Worm (Caenorhabditis elegans) whole organism, young adult: ENCODE data around the gene srw-67.

Experiments
- B0019.2 ChIP-seq: fragments of 200-800 bp; sonication (Bioruptor generic); conservative IDR thresholded peaks from 2 replicates; pipeline ENCODE4 v1.3.6; 2022; ENCODE audit warnings: missing genetic modification reagents, missing genetic modification characterization, missing compliant biosample characterization
- B0261.1 ChIP-seq: sonication (generic microtip); optimal IDR thresholded peaks from 2 replicates; lab custom pipeline; 2016; ENCODE audit warnings: mild to moderate bottlenecking, missing genetic modification characterization, moderate library complexity, missing compliant biosample characterization
- B0336.3 ChIP-seq: fragments of 200-800 bp; sonication (Bioruptor generic); IDR thresholded peaks from 2 replicates; pipeline ENCODE4 v1.3.6; 2022; ENCODE audit warnings: missing genetic modification characterization, missing compliant biosample characterization
- D2030.7 ChIP-seq: fragments of 200-800 bp; sonication (Bioruptor generic); IDR thresholded peaks from 2 replicates; pipeline ENCODE4 v1.3.6; 2022; ENCODE audit warnings: missing genetic modification reagents, missing genetic modification characterization, missing compliant biosample characterization
- F22D6.2 ChIP-seq: sonication (generic microtip); optimal IDR thresholded peaks from 2 replicates; lab custom pipeline; 2016; ENCODE audit warnings: mild to moderate bottlenecking, missing genetic modification characterization, missing compliant biosample characterization
- F23B12.7 ChIP-seq: sonication (generic microtip); optimal IDR thresholded peaks from 2 replicates; lab custom pipeline; 2017; ENCODE audit warnings: missing genetic modification characterization, mild to moderate bottlenecking, missing compliant biosample characterization, antibody characterized with exemption, moderate library complexity; ENCODE audit not compliant: insufficient read depth
- F52B5.7 ChIP-seq: sonication (generic microtip); optimal IDR thresholded peaks from 2 replicates; lab custom pipeline; 2016; ENCODE audit warnings: mild to moderate bottlenecking, missing genetic modification characterization, missing compliant biosample characterization
- F57A8.1 ChIP-seq: fragments of 200-800 bp; sonication (Bioruptor generic); optimal IDR thresholded peaks from 2 replicates; lab custom pipeline; 2018; ENCODE audit warnings: mild to moderate bottlenecking, missing genetic modification characterization, moderate library complexity, missing compliant biosample characterization
- F57C9.4 ChIP-seq: sonication (generic microtip); optimal IDR thresholded peaks from 2 replicates; lab custom pipeline; 2017; ENCODE audit warnings: mild to moderate bottlenecking, missing genetic modification characterization, missing compliant biosample characterization
- Y53F4B.3 ChIP-seq: fragments of 200-800 bp; sonication (Bioruptor generic); IDR thresholded peaks from 2 replicates; pipeline ENCODE4 v1.3.6; 2022; ENCODE audit warnings: missing genetic modification reagents, missing genetic modification characterization, missing compliant biosample characterization
- Y95B8A.8 ChIP-seq: fragments of 200-800 bp; sonication (Bioruptor generic); IDR thresholded peaks from 2 replicates; pipeline ENCODE4 v1.3.6; 2022; ENCODE audit warnings: missing genetic modification reagents, missing genetic modification characterization, missing compliant biosample characterization
- aptf-2 ChIP-seq: fragments of 200-800 bp; sonication (Bioruptor generic); conservative IDR thresholded peaks from 2 replicates; pipeline ENCODE4 v1.3.6; 2022; ENCODE audit warnings: missing genetic modification reagents, missing genetic modification characterization, missing compliant biosample characterization
- attf-6 ChIP-seq: fragments of 200-800 bp; sonication (Bioruptor generic); IDR thresholded peaks from 2 replicates; pipeline ENCODE4 v1.3.6; 2022; ENCODE audit warnings: missing genetic modification reagents, missing genetic modification characterization, missing compliant biosample characterization
- cebp-2 ChIP-seq: fragments of 200-800 bp; sonication (Bioruptor generic); IDR thresholded peaks from 2 replicates; pipeline ENCODE4 v1.3.6; 2022; ENCODE audit warnings: missing genetic modification characterization, missing compliant biosample characterization
- ceh-100 ChIP-seq: fragments of 200-800 bp; sonication (Bioruptor generic); IDR thresholded peaks from 2 replicates; pipeline ENCODE4 v1.3.6; 2022; ENCODE audit warnings: missing genetic modification reagents, missing genetic modification characterization, missing compliant biosample characterization
- ceh-27 ChIP-seq: fragments of 200-800 bp; sonication (Bioruptor generic); optimal IDR thresholded peaks from 2 replicates; lab custom pipeline; 2018; ENCODE audit warnings: mild to moderate bottlenecking, missing genetic modification characterization, moderate library complexity, missing compliant biosample characterization
- ceh-58 ChIP-seq: fragments of 200-800 bp; sonication (Bioruptor generic); IDR thresholded peaks from 2 replicates; pipeline ENCODE4 v1.3.6; 2022; ENCODE audit warnings: missing genetic modification characterization, missing compliant biosample characterization
- ceh-79 ChIP-seq: sonication (generic microtip); optimal IDR thresholded peaks from 2 replicates; lab custom pipeline; 2017; ENCODE audit warnings: mild to moderate bottlenecking, missing genetic modification characterization, missing compliant biosample characterization
- ceh-91 ChIP-seq: fragments of 200-800 bp; sonication (Bioruptor generic); IDR thresholded peaks from 2 replicates; pipeline ENCODE4 v1.3.6; 2022; ENCODE audit warnings: missing genetic modification reagents, missing genetic modification characterization, missing compliant biosample characterization
- dox-1 ChIP-seq: fragments of 200-800 bp; sonication (Bioruptor generic); IDR thresholded peaks from 2 replicates; pipeline ENCODE4 v1.3.6; 2022; ENCODE audit warnings: missing genetic modification reagents, missing genetic modification characterization, missing compliant biosample characterization
- dpl-1 ChIP-seq: fragments of 150-350 bp; optimal IDR thresholded peaks from 2 replicates; lab custom pipeline; 2014; ENCODE audit warnings: missing biosample characterization, missing genetic modification reagents, missing genetic modification characterization
- gei-17 ChIP-seq: fragments of 200-800 bp; sonication (Bioruptor generic); optimal IDR thresholded peaks from 2 replicates; lab custom pipeline; 2018; ENCODE audit warnings: mild to moderate bottlenecking, missing genetic modification characterization, missing compliant biosample characterization
- hlh-26 ChIP-seq: fragments of 200-800 bp; sonication (Bioruptor generic); conservative IDR thresholded peaks from 2 replicates; pipeline ENCODE4 v1.3.6; 2022; ENCODE audit warnings: missing genetic modification reagents, missing genetic modification characterization, missing compliant biosample characterization
- hmg-1.2 ChIP-seq: fragments of 200-800 bp; sonication (Bioruptor generic); IDR thresholded peaks from 2 replicates; pipeline ENCODE4 v1.3.6; 2022; ENCODE audit warnings: missing genetic modification reagents, missing genetic modification characterization, missing compliant biosample characterization
- lag-1 ChIP-seq: fragments of 200-800 bp; sonication (Bioruptor generic); IDR thresholded peaks from 2 replicates; pipeline ENCODE4 v1.3.6; 2022; ENCODE audit warnings: missing genetic modification reagents, missing genetic modification characterization, missing compliant biosample characterization
- lin-26 ChIP-seq: fragments of 200-800 bp; sonication (Bioruptor generic); IDR thresholded peaks from 2 replicates; pipeline ENCODE4 v1.3.6; 2022; ENCODE audit warnings: missing genetic modification reagents, missing genetic modification characterization, missing compliant biosample characterization
- lin-40 ChIP-seq: sonication (generic microtip); optimal IDR thresholded peaks from 2 replicates; lab custom pipeline; 2016; ENCODE audit warnings: missing genetic modification characterization, mild to moderate bottlenecking, missing compliant biosample characterization, missing genotype, missing genetic modification reagents
- lin-54 ChIP-seq: fragments of 200-800 bp; sonication (Bioruptor generic); optimal IDR thresholded peaks from 2 replicates; lab custom pipeline; 2018; ENCODE audit warnings: mild to moderate bottlenecking, missing genetic modification characterization, missing compliant biosample characterization
- madf-6 ChIP-seq: fragments of 200-800 bp; sonication (Bioruptor generic); IDR thresholded peaks from 2 replicates; pipeline ENCODE4 v1.3.6; 2022; ENCODE audit warnings: missing genetic modification reagents, missing genetic modification characterization, missing compliant biosample characterization
- mes-4 ChIP-seq: sonication (generic microtip); optimal IDR thresholded peaks from 2 replicates; lab custom pipeline; 2016; ENCODE audit warnings: missing genotype, missing genetic modification characterization, missing compliant biosample characterization
- nfya-2 ChIP-seq: fragments of 200-800 bp; sonication (Bioruptor generic); IDR thresholded peaks from 2 replicates; pipeline ENCODE4 v1.3.6; 2022; ENCODE audit warnings: missing genetic modification reagents, missing genetic modification characterization, missing compliant biosample characterization
- nfyb-1 ChIP-seq: fragments of 200-800 bp; sonication (Bioruptor generic); IDR thresholded peaks from 2 replicates; pipeline ENCODE4 v1.3.6; 2022; ENCODE audit warnings: missing genetic modification reagents, missing genetic modification characterization, missing compliant biosample characterization
- nhr-179 ChIP-seq: sonication (generic microtip); optimal IDR thresholded peaks from 2 replicates; lab custom pipeline; 2016; ENCODE audit warnings: mild to moderate bottlenecking, missing genetic modification characterization, missing compliant biosample characterization
- nhr-27 ChIP-seq: fragments of 200-800 bp; sonication (Bioruptor generic); optimal IDR thresholded peaks from 2 replicates; lab custom pipeline; 2018; ENCODE audit warnings: mild to moderate bottlenecking, missing genetic modification characterization, moderate library complexity, missing compliant biosample characterization
- nhr-80 ChIP-seq: sonication (generic microtip); optimal IDR thresholded peaks from 2 replicates; lab custom pipeline; 2016; ENCODE audit warnings: missing genetic modification characterization, missing compliant biosample characterization
- rpc-1 ChIP-seq, 2 experiments: fragments of 150-350 bp in 1 of 2; sonication (generic microtip) in 1 of 2; optimal IDR thresholded peaks; 2 replicates each; lab custom pipeline; 2014 to 2018; ENCODE audit warnings: missing biosample characterization in 1 of 2, missing genetic modification characterization in 1 of 2, missing genetic modification reagents in 1 of 2, missing genotype in 1 of 2
- snpc-1.1 ChIP-seq: sonication (generic microtip); optimal IDR thresholded peaks from 2 replicates; lab custom pipeline; 2017; ENCODE audit warnings: missing genetic modification characterization, mild to moderate bottlenecking, missing compliant biosample characterization, antibody characterized with exemption, moderate library complexity, missing genotype, missing genetic modification reagents; ENCODE audit not compliant: insufficient read depth
- snpc-1.3 ChIP-seq: sonication (generic microtip); optimal IDR thresholded peaks from 2 replicates; lab custom pipeline; 2017; ENCODE audit warnings: missing genetic modification characterization, mild to moderate bottlenecking, missing compliant biosample characterization, antibody characterized with exemption, moderate library complexity, missing genotype, missing genetic modification reagents; ENCODE audit not compliant: insufficient read depth
- unc-130 ChIP-seq: sonication (generic microtip); optimal IDR thresholded peaks from 2 replicates; lab custom pipeline; 2016; ENCODE audit warnings: missing genetic modification reagents, missing genetic modification characterization, missing compliant biosample characterization
- ztf-28 ChIP-seq: fragments of 200-800 bp; sonication (Bioruptor generic); IDR thresholded peaks from 2 replicates; pipeline ENCODE4 v1.3.6; 2022; ENCODE audit warnings: missing genetic modification reagents, missing genetic modification characterization, missing compliant biosample characterization
- ztf-3 ChIP-seq: fragments of 200-800 bp; sonication (Bioruptor generic); optimal IDR thresholded peaks from 2 replicates; lab custom pipeline; 2018; ENCODE audit warnings: mild to moderate bottlenecking, missing genetic modification characterization, missing compliant biosample characterization

Gene srw-67

ce11 chrV:7426594-7426993 lies 9.1 kb downstream of the srw-67 start, which contains the start of gene srw-68:
Gene srw-68 (minus strand): TSS chrV:7426694.
- TF ChIP-seq Y53F4B.3 (GFP tag; lab: Robert Waterston, UW): no peak
- TF ChIP-seq F57C9.4 (tag; lab: Kevin White, UChicago): no peak
- no peak for TF ChIP-seq F52B5.7 (tag; lab: Kevin White, UChicago)
- no peak for TF ChIP-seq B0019.2 (GFP tag; lab: Robert Waterston, UW)
- TF ChIP-seq rpc-1 (optimal IDR thresholded peaks at IDR 0.05; lab: Kevin White, UChicago): no peak
- no peak for TF ChIP-seq rpc-1 (tag; optimal IDR thresholded peaks at IDR 0.05; lab: Kevin White, UChicago)
- no peak for TF ChIP-seq lin-40 (tag; lab: Kevin White, UChicago)
- no peak for TF ChIP-seq nfyb-1 (GFP tag; lab: Robert Waterston, UW)
- TF ChIP-seq hmg-1.2: no peak
- TF ChIP-seq ztf-3 (GFP tag; lab: Kevin White, UChicago): no peak
- TF ChIP-seq dpl-1 (GFP tag; lab: Kevin White, UChicago): no peak
- no peak for TF ChIP-seq ceh-91 (GFP tag; lab: Robert Waterston, UW)
- TF ChIP-seq snpc-1.3 (tag; lab: Kevin White, UChicago): no peak
- no peak for TF ChIP-seq nhr-80 (tag; lab: Kevin White, UChicago)

- no peak for TF ChIP-seq F57A8.1 (GFP tag; lab: Kevin White, UChicago)
- no peak for TF ChIP-seq B0261.1 (tag; lab: Kevin White, UChicago)
- no peak for TF ChIP-seq aptf-2 (GFP tag; lab: Robert Waterston, UW)
- TF ChIP-seq nfyb-1 (GFP tag; lab: Robert Waterston, UW): no peak
- TF ChIP-seq madf-6 (GFP tag; lab: Robert Waterston, UW): no peak
- no peak for TF ChIP-seq nfya-2 (GFP tag; lab: Robert Waterston, UW)
- TF ChIP-seq snpc-1.3 (tag; lab: Kevin White, UChicago): no peak
- no peak for TF ChIP-seq D2030.7 (GFP tag; lab: Robert Waterston, UW)
- TF ChIP-seq lag-1 (GFP tag; lab: Robert Waterston, UW): no peak
- no peak for TF ChIP-seq lin-26 (GFP tag; lab: Robert Waterston, UW)
- TF ChIP-seq lin-54 (GFP tag; lab: Kevin White, UChicago): no peak
- TF ChIP-seq attf-6 (GFP tag; lab: Robert Waterston, UW): no peak
- TF ChIP-seq F22D6.2 (tag; lab: Kevin White, UChicago): no peak
- TF ChIP-seq snpc-1.1 (tag; lab: Kevin White, UChicago): no peak
- TF ChIP-seq ceh-100 (GFP tag; lab: Robert Waterston, UW): no peak
- no peak for TF ChIP-seq ceh-79 (tag; lab: Kevin White, UChicago)
- TF ChIP-seq B0336.3 (GFP tag; lab: Robert Waterston, UW): no peak
- no peak for TF ChIP-seq cebp-2 (GFP tag; lab: Robert Waterston, UW)
- no peak for TF ChIP-seq ztf-28 (GFP tag; lab: Robert Waterston, UW)
- TF ChIP-seq, all 124 proteins: peak for 0
Measured at ce11 chrV:7428880-7429279, 11.4 kb downstream of the srw-67 start, which contains the start of gene srw-69. Gene srw-69 (minus strand): TSS chrV:7428980.

ce11 chrV:7431016-7431415 lies 13.6 kb downstream of the srw-67 start, which contains the start of gene srw-71:
Gene srw-71 (minus strand): TSS chrV:7431116.
- no peak for TF ChIP-seq nhr-27 (tag; lab: Kevin White, UChicago)

- TF ChIP-seq F23B12.7 (no peak), ceh-100 (GFP tag; lab: Robert Waterston, UW) (no peak), nhr-27 (tag; lab: Kevin White, UChicago) (peak; percentile 33), nhr-179 (no peak), unc-130 (GFP tag; lab: Kevin White, UChicago) (no peak), F22D6.2 (tag; lab: Kevin White, UChicago) (no peak), hmg-1.2 (peak; percentile 18; the same call in 1 of the 2 replicates), dox-1 (GFP tag; lab: Robert Waterston, UW) (peak; percentile 65), ceh-27 (GFP tag; lab: Kevin White, UChicago) (peak; percentile 9), mes-4 (no peak), Y95B8A.8 (GFP tag; lab: Robert Waterston, UW) (peak; percentile 63; the same call in 1 of the 2 replicates), gei-17 (GFP tag; lab: Kevin White, UChicago) (no peak), hlh-26 (GFP tag; lab: Robert Waterston, UW) (no peak), ceh-58 (GFP tag; lab: Robert Waterston, UW) (no peak)
Measured at ce11 chrV:7432441-7433146, 15.1 kb downstream of the srw-67 start.
